Worm (Caenorhabditis elegans) whole organism, mixed stage, embryonic: ENCODE measurements around the gene hpo-9.

Experiments
- M03D4.4 ChIP-seq: sonication (generic microtip); optimal IDR thresholded peaks from 2 replicates; lab custom pipeline; 2017; ENCODE audit warnings: mild to moderate bottlenecking, missing genetic modification characterization, missing compliant biosample characterization
- bed-3 ChIP-seq: fragments of 200-800 bp; sonication (Bioruptor generic); optimal IDR thresholded peaks from 3 replicates; lab custom pipeline; 2018; ENCODE audit warnings: mild to moderate bottlenecking, missing genetic modification characterization, moderate library complexity, missing compliant biosample characterization
- blmp-1 ChIP-seq: fragments of 150-350 bp; optimal IDR thresholded peaks from 2 replicates; lab custom pipeline; 2014; ENCODE audit warnings: missing biosample characterization, missing genetic modification characterization
- ceh-39 ChIP-seq: fragments of 150-350 bp; optimal IDR thresholded peaks from 2 replicates; lab custom pipeline; 2014; ENCODE audit warnings: missing biosample characterization, missing genetic modification characterization
- ceh-43 ChIP-seq: fragments of 200-800 bp; sonication (Bioruptor generic); optimal IDR thresholded peaks from 2 replicates; lab custom pipeline; 2018; ENCODE audit warnings: mild to moderate bottlenecking, missing genetic modification characterization, moderate library complexity, missing compliant biosample characterization
- ceh-83 ChIP-seq: fragments of 200-800 bp; sonication (Bioruptor generic); optimal IDR thresholded peaks from 2 replicates; lab custom pipeline; 2018; ENCODE audit warnings: mild to moderate bottlenecking, missing genetic modification characterization, missing compliant biosample characterization
- ces-1 ChIP-seq: fragments of 150-350 bp; optimal IDR thresholded peaks from 2 replicates; lab custom pipeline; 2014; ENCODE audit warnings: missing biosample characterization, missing genetic modification reagents, missing genetic modification characterization
- cnd-1 ChIP-seq: fragments of 200-800 bp; sonication (Bioruptor generic); optimal IDR thresholded peaks from 2 replicates; lab custom pipeline; 2018; ENCODE audit warnings: mild to moderate bottlenecking, missing genetic modification characterization, missing compliant biosample characterization
- drap-1 ChIP-seq: fragments of 200-800 bp; sonication (Bioruptor generic); optimal IDR thresholded peaks from 3 replicates; lab custom pipeline; 2018; ENCODE audit warnings: mild to moderate bottlenecking, missing genetic modification characterization, missing compliant biosample characterization
- elt-1 ChIP-seq: sonication (generic microtip); optimal IDR thresholded peaks from 2 replicates; lab custom pipeline; 2017; ENCODE audit warnings: missing genetic modification characterization, mild to moderate bottlenecking, missing compliant biosample characterization, antibody characterized with exemption, moderate library complexity, borderline replicate concordance; ENCODE audit not compliant: insufficient read depth
- elt-3 ChIP-seq: fragments of 150-350 bp; optimal IDR thresholded peaks from 2 replicates; lab custom pipeline; 2014; ENCODE audit warnings: missing biosample characterization, missing genetic modification characterization
- flh-1 ChIP-seq: fragments of 200-800 bp; sonication (Bioruptor generic); optimal IDR thresholded peaks from 2 replicates; lab custom pipeline; 2018; ENCODE audit warnings: mild to moderate bottlenecking, missing genetic modification characterization, moderate library complexity, missing compliant biosample characterization
- ham-2 ChIP-seq: fragments of 200-800 bp; sonication (Bioruptor generic); optimal IDR thresholded peaks from 2 replicates; lab custom pipeline; 2018; ENCODE audit warnings: mild to moderate bottlenecking, missing genetic modification characterization, missing compliant biosample characterization
- hlh-1 ChIP-seq: fragments of 150-350 bp; optimal IDR thresholded peaks from 2 replicates; lab custom pipeline; 2014; ENCODE audit warnings: missing biosample characterization, missing genetic modification reagents, missing genetic modification characterization
- lin-13 ChIP-seq: fragments of 150-350 bp; optimal IDR thresholded peaks from 2 replicates; lab custom pipeline; 2014; ENCODE audit warnings: missing biosample characterization, missing genetic modification characterization
- lin-32 ChIP-seq: fragments of 200-800 bp; sonication (Bioruptor generic); optimal IDR thresholded peaks from 2 replicates; lab custom pipeline; 2018; ENCODE audit warnings: mild to moderate bottlenecking, missing genetic modification characterization, missing compliant biosample characterization
- lsy-2 ChIP-seq: fragments of 150-350 bp; optimal IDR thresholded peaks from 2 replicates; lab custom pipeline; 2014; ENCODE audit warnings: missing biosample characterization, missing genetic modification characterization
- mab-5 ChIP-seq: fragments of 150-350 bp; optimal IDR thresholded peaks from 2 replicates; lab custom pipeline; 2014; ENCODE audit warnings: missing biosample characterization, missing genetic modification characterization
- mep-1 ChIP-seq: fragments of 150-350 bp; optimal IDR thresholded peaks from 2 replicates; lab custom pipeline; 2017; ENCODE audit warnings: missing biosample characterization, missing genetic modification reagents, missing genetic modification characterization, inconsistent platforms
- mls-2 ChIP-seq: sonication (generic microtip); optimal IDR thresholded peaks from 2 replicates; lab custom pipeline; 2016; ENCODE audit warnings: mild to moderate bottlenecking, missing genetic modification characterization, moderate library complexity, missing compliant biosample characterization
- nhr-2 ChIP-seq: fragments of 150-350 bp; optimal IDR thresholded peaks from 2 replicates; lab custom pipeline; 2014; ENCODE audit warnings: missing biosample characterization, missing genetic modification characterization
- nhr-237 ChIP-seq: fragments of 150-350 bp; optimal IDR thresholded peaks from 2 replicates; lab custom pipeline; 2014; ENCODE audit warnings: missing biosample characterization, missing genetic modification characterization
- nhr-76 ChIP-seq: sonication (generic microtip); optimal IDR thresholded peaks from 2 replicates; lab custom pipeline; 2017; ENCODE audit warnings: missing biosample characterization, missing genetic modification characterization
- pha-4 ChIP-seq: fragments of 150-350 bp; optimal IDR thresholded peaks from 2 replicates; lab custom pipeline; 2018; ENCODE audit warnings: missing biosample characterization, missing genetic modification reagents, missing genetic modification characterization
- snpc-4 ChIP-seq: fragments of 150-350 bp; optimal IDR thresholded peaks from 2 replicates; lab custom pipeline; 2014; ENCODE audit warnings: missing biosample characterization, missing genetic modification characterization
- sptf-1 ChIP-seq: sonication (generic microtip); optimal IDR thresholded peaks from 2 replicates; lab custom pipeline; 2017; ENCODE audit warnings: mild to moderate bottlenecking, missing genetic modification characterization, moderate library complexity, missing compliant biosample characterization
- tbx-8 ChIP-seq: fragments of 200-800 bp; sonication (Bioruptor generic); optimal IDR thresholded peaks from 2 replicates; lab custom pipeline; 2018; ENCODE audit warnings: mild to moderate bottlenecking, missing genetic modification characterization, moderate library complexity, missing compliant biosample characterization
- unc-120 ChIP-seq: sonication (generic microtip); optimal IDR thresholded peaks from 2 replicates; lab custom pipeline; 2017; ENCODE audit warnings: missing genetic modification characterization, missing compliant biosample characterization; ENCODE audit not compliant: poor library complexity, severe bottlenecking
- unc-39 ChIP-seq: fragments of 150-350 bp; optimal IDR thresholded peaks from 2 replicates; lab custom pipeline; 2014; ENCODE audit warnings: missing biosample characterization, missing genetic modification characterization
- unc-62 ChIP-seq: fragments of 150-350 bp; optimal IDR thresholded peaks from 2 replicates; lab custom pipeline; 2014; ENCODE audit warnings: missing biosample characterization, missing genetic modification reagents, missing genetic modification characterization
- zip-8 ChIP-seq: fragments of 150-350 bp; optimal IDR thresholded peaks from 2 replicates; lab custom pipeline; 2014; ENCODE audit warnings: missing biosample characterization, missing genetic modification characterization
- ztf-11 ChIP-seq: fragments of 150-350 bp; optimal IDR thresholded peaks from 2 replicates; lab custom pipeline; 2014; ENCODE audit warnings: missing biosample characterization, missing genetic modification characterization

hpo-9 gene

ce11 chrV:7264042-7264441 lies 27.1 kb upstream of the hpo-9 start, which contains the start of gene C13A2.9:
Gene C13A2.9, minus strand, starts transcription at chrV:7264142.
- TF ChIP-seq elt-1 (no peak), blmp-1 (no peak), hlh-1 (tag; lab: Kevin White, UChicago) (no peak), unc-62 (GFP tag; lab: Kevin White, UChicago) (no peak), sptf-1 (no peak), lsy-2 (no peak), zip-8 (tag; lab: Kevin White, UChicago) (no peak), mab-5 (tag; lab: Kevin White, UChicago) (no peak), lin-13 (tag; lab: Kevin White, UChicago) (no peak), ham-2 (GFP tag; lab: Kevin White, UChicago) (no peak), ztf-11 (tag; lab: Kevin White, UChicago) (no peak)

ce11 chrV:7258965-7259364 lies 22.0 kb upstream of the hpo-9 start, which contains the start of gene C13A2.12:
Gene C13A2.12, plus strand, starts transcription at chrV:7259265.
- no peak for TF ChIP-seq mab-5 (tag; lab: Kevin White, UChicago)
- no peak for TF ChIP-seq mep-1 (tag; lab: Kevin White, UChicago)
- TF ChIP-seq nhr-76 = no peak
- TF ChIP-seq ceh-43 (GFP tag; lab: Kevin White, UChicago) = no peak
- TF ChIP-seq snpc-4 = no peak
- no peak for TF ChIP-seq M03D4.4 (tag; lab: Kevin White, UChicago)
- TF ChIP-seq elt-3 (tag; lab: Kevin White, UChicago) = no peak
- no peak for TF ChIP-seq ceh-83
- no peak for TF ChIP-seq bed-3 (GFP tag; lab: Kevin White, UChicago)

- TF ChIP-seq ham-2 (GFP tag; lab: Kevin White, UChicago) (no peak), mls-2 (tag; lab: Kevin White, UChicago) (no peak), ceh-39 (tag; lab: Kevin White, UChicago) (no peak), drap-1 (GFP tag; lab: Kevin White, UChicago) (no peak), hlh-1 (tag; lab: Kevin White, UChicago) (no peak), lin-32 (GFP tag; lab: Kevin White, UChicago) (no peak)
- TF ChIP-seq, all 35 proteins: peak for 0
Observed at ce11 chrV:7255095-7255494, 18.2 kb upstream of the hpo-9 start, which contains the start of gene C05C8.8. Gene C05C8.8, minus strand, starts transcription at chrV:7255195.

- TF ChIP-seq unc-39 (no peak), nhr-237 (no peak), sptf-1 (no peak), mab-5 (tag; lab: Kevin White, UChicago) (no peak)
Observed at ce11 chrV:7248227-7248953, 11.5 kb upstream of the hpo-9 start.

- TF ChIP-seq cnd-1 (tag; lab: Kevin White, UChicago) (no peak), ham-2 (GFP tag; lab: Kevin White, UChicago) (peak; percentile 34)
Observed at ce11 chrV:7246951-7247350, 10.0 kb upstream of the hpo-9 start, which contains the start of gene C05C8.7. Gene C05C8.7, minus strand, starts transcription at chrV:7247050.

ce11 chrV:7239471-7239870 lies 2.5 kb upstream of the hpo-9 start, which contains the start of gene C05C8.1:
Gene C05C8.1, plus strand, starts transcription at chrV:7239771.
- TF ChIP-seq tbx-8 (GFP tag; lab: Kevin White, UChicago) = no peak

- TF ChIP-seq unc-120 (tag; lab: Kevin White, UChicago) = peak; percentile 93
- peak; percentile 76 for TF ChIP-seq lsy-2
- peak; percentile 10 for TF ChIP-seq mab-5 (tag; lab: Kevin White, UChicago)
- peak; percentile 33 for TF ChIP-seq lin-13 (tag; lab: Kevin White, UChicago)
- peak; percentile 62 for TF ChIP-seq ceh-39 (tag; lab: Kevin White, UChicago)
- TF ChIP-seq flh-1 = no peak
- TF ChIP-seq pha-4 (tag; lab: Kevin White, UChicago) = peak; percentile 42
- TF ChIP-seq nhr-237 = peak; percentile 82
- TF ChIP-seq hlh-1 (tag; lab: Kevin White, UChicago) = peak; percentile 21
- no peak for TF ChIP-seq tbx-8 (GFP tag; lab: Kevin White, UChicago)
- peak; percentile 9 for TF ChIP-seq nhr-2
- TF ChIP-seq ces-1 = peak; percentile 73
- TF ChIP-seq mep-1 (tag; lab: Kevin White, UChicago) = peak; percentile 64
- no peak for TF ChIP-seq lin-32 (GFP tag; lab: Kevin White, UChicago)
- no peak for TF ChIP-seq elt-1
Observed at ce11 chrV:7237133-7237532, 203 bp upstream of the hpo-9 start, which contains the start of gene hyls-1. Gene hyls-1, plus strand, starts transcription at chrV:7237381.
